Fruit fly (Drosophila melanogaster) whole organism, adult: ENCODE measurements around the gene elB.

ENCODE experiments used
- CG11617 ChIP-seq: fragments of 200-800 bp; sonication (Bioruptor generic); optimal IDR thresholded peaks from 2 replicates; lab custom pipeline; 2017; ENCODE audit warnings: mild to moderate bottlenecking, missing biosample characterization, missing genetic modification reagents, missing genetic modification characterization
- CG5204 ChIP-seq: fragments of 200-800 bp; sonication (Bioruptor generic); optimal IDR thresholded peaks from 2 replicates; lab custom pipeline; 2016; ENCODE audit warnings: missing biosample characterization, missing genetic modification characterization
- Mnt ChIP-seq: fragments of 200-800 bp; sonication (Bioruptor generic); optimal IDR thresholded peaks from 2 replicates; lab custom pipeline; 2016; ENCODE audit warnings: missing biosample characterization, mild to moderate bottlenecking, missing genetic modification characterization
- cic ChIP-seq: fragments of 200-800 bp; sonication (Bioruptor generic); optimal IDR thresholded peaks from 2 replicates; lab custom pipeline; 2017; ENCODE audit warnings: missing biosample characterization, mild to moderate bottlenecking, missing genetic modification characterization, moderate library complexity
- kay ChIP-seq: fragments of 200-800 bp; sonication (Bioruptor generic); peaks from one replicate; lab custom pipeline; 2016; ENCODE audit warnings: missing biosample characterization, missing genetic modification characterization, borderline replicate concordance

- no peak for TF ChIP-seq Mnt (GFP tag; lab: Kevin White, UChicago)
- TF ChIP-seq kay (GFP tag; lab: Kevin White, UChicago): no peak
- TF ChIP-seq CG5204: no peak
- TF ChIP-seq CG11617: no peak
- no peak for TF ChIP-seq cic
These were observed 22.8 kb downstream of the elB start for dm6 chr2L:14386522-14386921.
